Worm (Caenorhabditis elegans) whole organism, early embryonic: ENCODE results near the gene str-153.

Experiments used
- ama-1 ChIP-seq: fragments of 150-350 bp; optimal IDR thresholded peaks from 2 replicates; lab custom pipeline; 2014
- ceh-13 ChIP-seq: fragments of 200-800 bp; sonication (Bioruptor generic); optimal IDR thresholded peaks from 2 replicates; lab custom pipeline; 2018; ENCODE audit warnings: mild to moderate bottlenecking, missing genetic modification characterization, missing compliant biosample characterization
- ceh-36 ChIP-seq: sonication (generic microtip); optimal IDR thresholded peaks from 2 replicates; lab custom pipeline; 2016; ENCODE audit warnings: missing genetic modification characterization, inconsistent platforms, missing compliant biosample characterization
- ets-7 ChIP-seq: sonication (generic microtip); optimal IDR thresholded peaks from 2 replicates; lab custom pipeline; 2016; ENCODE audit warnings: missing genotype, missing genetic modification characterization, missing compliant biosample characterization
- flt-1 ChIP-seq: fragments of 200-800 bp; sonication (Bioruptor generic); IDR thresholded peaks from 2 replicates; pipeline ENCODE4 v1.3.6; 2022; ENCODE audit warnings: missing genetic modification characterization, missing compliant biosample characterization
- hmbx-1 ChIP-seq: sonication (generic microtip); optimal IDR thresholded peaks from 2 replicates; lab custom pipeline; 2016; ENCODE audit warnings: mild to moderate bottlenecking, missing genetic modification characterization, missing compliant biosample characterization
- hmg-4 ChIP-seq: fragments of 200-800 bp; sonication (Bioruptor generic); optimal IDR thresholded peaks from 2 replicates; lab custom pipeline; 2018; ENCODE audit warnings: mild to moderate bottlenecking, missing genetic modification characterization, missing compliant biosample characterization
- hnd-1 ChIP-seq: sonication (generic microtip); optimal IDR thresholded peaks from 2 replicates; lab custom pipeline; 2016; ENCODE audit warnings: missing genetic modification characterization, missing compliant biosample characterization
- pes-1 ChIP-seq: fragments of 200-800 bp; sonication (Bioruptor generic); IDR thresholded peaks from 2 replicates; pipeline ENCODE4 v1.3.6; 2022; ENCODE audit warnings: missing genetic modification reagents, missing genetic modification characterization, missing compliant biosample characterization
- scrt-1 ChIP-seq: fragments of 200-800 bp; sonication (Bioruptor generic); IDR thresholded peaks from 2 replicates; pipeline ENCODE4 v1.3.6; 2022; ENCODE audit warnings: missing genetic modification characterization, missing compliant biosample characterization
- tbx-11 ChIP-seq: fragments of 200-800 bp; sonication (Bioruptor generic); IDR thresholded peaks from 2 replicates; pipeline ENCODE4 v1.3.6; 2022; ENCODE audit warnings: missing genetic modification characterization, missing compliant biosample characterization
- tbx-37 ChIP-seq: fragments of 200-800 bp; sonication (Bioruptor generic); conservative IDR thresholded peaks from 2 replicates; pipeline ENCODE4 v1.3.6; 2022; ENCODE audit warnings: missing genetic modification reagents, missing genetic modification characterization, missing compliant biosample characterization

DNA sequence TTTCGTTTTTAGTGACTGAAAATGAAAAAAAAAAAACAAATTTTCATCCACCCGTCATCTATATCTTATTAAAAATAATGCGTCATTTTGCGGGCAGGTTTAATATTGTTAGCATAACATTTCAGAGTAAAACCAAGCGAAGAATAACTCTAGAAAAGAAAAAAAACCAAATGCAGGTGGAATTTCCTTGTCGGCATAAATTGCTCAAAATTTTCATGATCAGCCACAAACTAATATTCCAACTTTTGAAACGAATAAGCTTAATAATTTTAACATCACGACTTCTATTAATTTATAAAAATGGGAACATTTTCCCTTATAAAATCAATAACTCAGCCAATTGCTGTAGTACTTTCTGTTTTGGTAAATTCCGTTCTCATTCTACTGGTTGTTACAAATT is 18.5 kb upstream of the str-153 start, which contains the start of gene str-155:
- TF ChIP-seq ama-1 (lab: Kevin White, UChicago) (no peak), ceh-36 (tag; lab: Kevin White, UChicago) (no peak), flt-1 (no peak), tbx-37 (GFP tag; lab: Robert Waterston, UW) (no peak), hnd-1 (tag; lab: Kevin White, UChicago) (no peak), scrt-1 (GFP tag; lab: Robert Waterston, UW) (no peak), hmbx-1 (tag; lab: Kevin White, UChicago) (no peak), tbx-11 (GFP tag; lab: Robert Waterston, UW) (no peak), pes-1 (GFP tag; lab: Robert Waterston, UW) (no peak), ets-7 (tag; lab: Kevin White, UChicago) (no peak), ceh-13 (GFP tag; lab: Kevin White, UChicago) (no peak), hmg-4 (GFP tag; lab: Kevin White, UChicago) (no peak)
